Worm (Caenorhabditis elegans) whole organism, L3 larva: ENCODE measurements around the gene T22F3.2.

Source experiments
- lin-39 ChIP-seq: fragments of 150-350 bp; optimal IDR thresholded peaks from 2 replicates; lab custom pipeline; 2018; ENCODE audit warnings: missing biosample characterization, missing genetic modification reagents, missing genetic modification characterization
- nhr-237 ChIP-seq: fragments of 150-350 bp; optimal IDR thresholded peaks from 2 replicates; lab custom pipeline; 2014; ENCODE audit warnings: missing biosample characterization, missing genetic modification characterization
- nhr-77 ChIP-seq: fragments of 150-350 bp; optimal IDR thresholded peaks from 2 replicates; lab custom pipeline; 2014; ENCODE audit warnings: missing biosample characterization, missing genetic modification characterization
- unc-62 ChIP-seq: fragments of 150-350 bp; sonication (generic microtip); optimal IDR thresholded peaks from 4 replicates; lab custom pipeline; 2014; ENCODE audit warnings: missing biosample characterization, missing genetic modification reagents, missing genetic modification characterization
- zag-1 ChIP-seq: fragments of 150-350 bp; optimal IDR thresholded peaks from 2 replicates; lab custom pipeline; 2014; ENCODE audit warnings: missing biosample characterization, missing genetic modification characterization

ce11 chrV:3600570-3600969 lies 14.1 kb downstream of the T22F3.2 start, which contains the start of gene T22F3.7:
- TF ChIP-seq unc-62, result no peak
- TF ChIP-seq zag-1, result no peak
- TF ChIP-seq nhr-77 (tag; lab: Kevin White, UChicago), result no peak
- no peak for TF ChIP-seq nhr-237 (tag; lab: Kevin White, UChicago)
- no peak for TF ChIP-seq lin-39 (tag; lab: Kevin White, UChicago)
